Fruit fly (Drosophila melanogaster) whole organism, wandering third instar larva: Measurements from ENCODE around the gene dan.

ENCODE experiments used
- Dif ChIP-seq: fragments of 200-275, 200-300 bp; sonication (Bioruptor generic); optimal IDR thresholded peaks from 2 replicates; lab custom pipeline; 2018; ENCODE audit warnings: missing biosample characterization, missing genetic modification characterization; ENCODE audit not compliant: partially characterized antibody
- Sp1 ChIP-seq: fragments of 200-800 bp; sonication (Bioruptor generic); optimal IDR thresholded peaks from 3 replicates; lab custom pipeline; 2019; ENCODE audit warnings: missing biosample characterization, mild to moderate bottlenecking, missing genetic modification characterization, moderate library complexity
- br ChIP-seq: fragments of 200-800 bp; sonication (Bioruptor generic); optimal IDR thresholded peaks from 2 replicates; lab custom pipeline; 2016; ENCODE audit warnings: missing biosample characterization, missing genetic modification characterization
- brk ChIP-seq: fragments of 200-800 bp; sonication (Bioruptor generic); optimal IDR thresholded peaks from 2 replicates; lab custom pipeline; 2016; ENCODE audit warnings: missing biosample characterization, mild to moderate bottlenecking, missing genetic modification characterization
- dmrt93B ChIP-seq: fragments of 200-800 bp; sonication (Bioruptor generic); optimal IDR thresholded peaks from 2 replicates; lab custom pipeline; 2018; ENCODE audit warnings: missing biosample characterization, mild to moderate bottlenecking, missing genetic modification characterization
- fru ChIP-seq: fragments of 200-800 bp; sonication (Bioruptor generic); optimal IDR thresholded peaks from 3 replicates; lab custom pipeline; 2016; ENCODE audit warnings: missing biosample characterization, mild to moderate bottlenecking, missing genetic modification characterization
- h ChIP-seq: fragments of 200-800 bp; sonication (Bioruptor generic); optimal IDR thresholded peaks from 3 replicates; lab custom pipeline; 2016; ENCODE audit warnings: missing biosample characterization, mild to moderate bottlenecking, missing genetic modification characterization
- psq ChIP-seq: fragments of 200-800 bp; sonication (Bioruptor generic); optimal IDR thresholded peaks from 3 replicates; lab custom pipeline; 2017; ENCODE audit warnings: missing biosample characterization, mild to moderate bottlenecking, missing genetic modification characterization, moderate library complexity
- usp ChIP-seq: fragments of >200 bp; optimal IDR thresholded peaks from 2 replicates; lab custom pipeline; 2017; ENCODE audit warnings: missing biosample characterization, missing genetic modification characterization

- no peak for TF ChIP-seq fru (GFP tag; lab: Kevin White, UChicago)
- no peak for TF ChIP-seq Dif (GFP tag; lab: Kevin White, UChicago)
- no peak for TF ChIP-seq Sp1 (GFP tag; lab: Kevin White, UChicago)
- no peak for TF ChIP-seq h
- TF ChIP-seq br, result no peak
- TF ChIP-seq usp (GFP tag; lab: Kevin White, UChicago), result no peak
- TF ChIP-seq dmrt93B, result no peak
- TF ChIP-seq brk (GFP tag; lab: Kevin White, UChicago), result no peak
- TF ChIP-seq psq (GFP tag; lab: Kevin White, UChicago), result no peak
These were observed 4.8 kb downstream of the dan start for dm6 chr3R:25188990-25189389.
